Fruit fly (Drosophila melanogaster) whole organism, prepupa: Measurements from ENCODE around the gene Osi21.

Experiments
- Blimp-1 ChIP-seq: fragments of 200-800 bp; sonication (Bioruptor generic); optimal IDR thresholded peaks from 3 replicates; lab custom pipeline; 2017; ENCODE audit warnings: missing biosample characterization, missing genetic modification characterization, mild to moderate bottlenecking, moderate library complexity, missing genetic modification reagents
- CG10631 ChIP-seq: fragments of 200-800 bp; sonication (Bioruptor generic); optimal IDR thresholded peaks from 2 replicates; lab custom pipeline; 2016; ENCODE audit warnings: missing biosample characterization, missing genetic modification characterization
- CG10669 ChIP-seq: fragments of 200-800 bp; sonication (Bioruptor generic); optimal IDR thresholded peaks from 3 replicates; lab custom pipeline; 2018; ENCODE audit warnings: missing biosample characterization, mild to moderate bottlenecking, missing genetic modification characterization, moderate library complexity
- CG11762 ChIP-seq: fragments of 200-800 bp; sonication (Bioruptor generic); optimal IDR thresholded peaks from 3 replicates; lab custom pipeline; 2016; ENCODE audit warnings: missing biosample characterization, missing genetic modification characterization; ENCODE audit not compliant: insufficient read depth
- CG11902 ChIP-seq: fragments of 200-800 bp; sonication (Bioruptor generic); optimal IDR thresholded peaks from 3 replicates; lab custom pipeline; 2016; ENCODE audit warnings: missing biosample characterization, missing genetic modification characterization
- CG15336 ChIP-seq: fragments of 200-800 bp; sonication (Bioruptor generic); IDR thresholded peaks from 2 replicates; pipeline ENCODE4 v1.3.6; 2022; ENCODE audit warnings: missing biosample characterization, missing genetic modification characterization
- CG1621 ChIP-seq: fragments of 200-800 bp; sonication (Bioruptor generic); optimal IDR thresholded peaks from 3 replicates; lab custom pipeline; 2018; ENCODE audit warnings: missing biosample characterization, mild to moderate bottlenecking, missing genetic modification characterization
- CG3032 ChIP-seq: fragments of 200-800 bp; optimal IDR thresholded peaks from 2 replicates; lab custom pipeline; 2019; ENCODE audit warnings: missing biosample characterization, mild to moderate bottlenecking, missing genetic modification characterization, moderate library complexity
- CG31627 ChIP-seq: fragments of 200-800 bp; sonication (Bioruptor generic); optimal IDR thresholded peaks from 3 replicates; lab custom pipeline; 2016; ENCODE audit warnings: missing biosample characterization, missing genetic modification characterization
- CG32006 ChIP-seq: fragments of 200-800 bp; sonication (Bioruptor generic); optimal IDR thresholded peaks from 3 replicates; lab custom pipeline; 2017; ENCODE audit warnings: missing biosample characterization, mild to moderate bottlenecking, missing genetic modification characterization
- CG34406 ChIP-seq: fragments of 200-800 bp; sonication (Bioruptor generic); optimal IDR thresholded peaks from 3 replicates; lab custom pipeline; 2016; ENCODE audit warnings: missing biosample characterization, missing genetic modification characterization
- CG3919 ChIP-seq: fragments of 200-800 bp; sonication (Bioruptor generic); optimal IDR thresholded peaks from 3 replicates; lab custom pipeline; 2016; ENCODE audit warnings: missing biosample characterization, missing genetic modification characterization
- CG4318 ChIP-seq: fragments of 200-800 bp; sonication (Bioruptor generic); optimal IDR thresholded peaks from 3 replicates; lab custom pipeline; 2017; ENCODE audit warnings: missing biosample characterization, mild to moderate bottlenecking, missing genetic modification characterization
- CG6163 ChIP-seq: fragments of 200-800 bp; sonication (Bioruptor generic); IDR thresholded peaks from 3 replicates; pipeline ENCODE4 v1.3.6; 2022; ENCODE audit warnings: missing biosample characterization, missing genetic modification characterization
- CG6276 ChIP-seq: fragments of 200-800 bp; sonication (Bioruptor generic); optimal IDR thresholded peaks from 2 replicates; lab custom pipeline; 2017; ENCODE audit warnings: missing biosample characterization, mild to moderate bottlenecking, missing genetic modification characterization
- CG6792 ChIP-seq: fragments of 200-800 bp; sonication (Bioruptor generic); optimal IDR thresholded peaks from 3 replicates; lab custom pipeline; 2016; ENCODE audit warnings: missing biosample characterization, missing genetic modification characterization
- CG6808 ChIP-seq: fragments of 200-800 bp; sonication (Bioruptor generic); optimal IDR thresholded peaks from 3 replicates; lab custom pipeline; 2017; ENCODE audit warnings: missing biosample characterization, missing genetic modification characterization, mild to moderate bottlenecking, moderate library complexity, missing genetic modification reagents
- CG6854 ChIP-seq: fragments of 200-800 bp; sonication (Bioruptor generic); optimal IDR thresholded peaks from 2 replicates; lab custom pipeline; 2017; ENCODE audit warnings: missing biosample characterization, mild to moderate bottlenecking, missing genetic modification characterization
- CG7368 ChIP-seq: fragments of 200-800 bp; sonication (Bioruptor generic); optimal IDR thresholded peaks from 3 replicates; lab custom pipeline; 2016; ENCODE audit warnings: missing biosample characterization, missing genetic modification characterization
- CG8119 ChIP-seq: fragments of 200-800 bp; sonication (Bioruptor generic); IDR thresholded peaks from 3 replicates; pipeline ENCODE4 v1.3.6; 2022; ENCODE audit warnings: missing biosample characterization, missing genetic modification characterization
- CG8319 ChIP-seq: fragments of 200-800 bp; sonication (Bioruptor generic); optimal IDR thresholded peaks from 3 replicates; lab custom pipeline; 2016; ENCODE audit warnings: missing biosample characterization, missing genetic modification characterization
- CG8632 ChIP-seq: fragments of 200-800 bp; sonication (Bioruptor generic); optimal IDR thresholded peaks from 3 replicates; lab custom pipeline; 2016; ENCODE audit warnings: missing biosample characterization, missing genetic modification characterization
- CG9139 ChIP-seq: fragments of 200-800 bp; sonication (Bioruptor generic); optimal IDR thresholded peaks from 3 replicates; lab custom pipeline; 2017; ENCODE audit warnings: missing biosample characterization, mild to moderate bottlenecking, missing genetic modification characterization
- Eip78C ChIP-seq: fragments of 200-800 bp; sonication (Bioruptor generic); peaks from one replicate; lab custom pipeline; 2016; ENCODE audit warnings: missing biosample characterization, missing genetic modification characterization
- Ets21C ChIP-seq: fragments of 200-800 bp; sonication (Bioruptor generic); optimal IDR thresholded peaks from 3 replicates; lab custom pipeline; 2016; ENCODE audit warnings: missing biosample characterization, missing genetic modification characterization
- Ets96B ChIP-seq: fragments of 200-800 bp; optimal IDR thresholded peaks from 2 replicates; lab custom pipeline; 2019; ENCODE audit warnings: missing biosample characterization, mild to moderate bottlenecking, missing genetic modification characterization, moderate library complexity
- Gug ChIP-seq: fragments of 200-800 bp; sonication (Bioruptor generic); IDR thresholded peaks from 2 replicates; pipeline ENCODE4 v1.3.6; 2022; ENCODE audit warnings: missing biosample characterization, missing genetic modification characterization
- Hr38 ChIP-seq: sonication (Bioruptor generic); optimal IDR thresholded peaks from 2 replicates; lab custom pipeline; 2016; ENCODE audit warnings: missing biosample characterization, missing genetic modification characterization
- Hr39 ChIP-seq: fragments of 200-800 bp; sonication (Bioruptor generic); optimal IDR thresholded peaks from 2 replicates; lab custom pipeline; 2016; ENCODE audit warnings: missing biosample characterization, missing genetic modification characterization
- Hr4 ChIP-seq: fragments of 200-800 bp; sonication (Bioruptor generic); optimal IDR thresholded peaks from 3 replicates; lab custom pipeline; 2016; ENCODE audit warnings: missing biosample characterization, missing genetic modification characterization
- Lpt ChIP-seq: fragments of 200-800 bp; sonication (Bioruptor generic); optimal IDR thresholded peaks from 3 replicates; lab custom pipeline; 2016; ENCODE audit warnings: missing biosample characterization, missing genetic modification characterization
- Met ChIP-seq: fragments of 200-800 bp; sonication (Bioruptor generic); optimal IDR thresholded peaks from 3 replicates; lab custom pipeline; 2016; ENCODE audit warnings: missing biosample characterization, missing genetic modification characterization
- OdsH ChIP-seq: fragments of 200-800 bp; sonication (Bioruptor generic); optimal IDR thresholded peaks from 3 replicates; lab custom pipeline; 2016; ENCODE audit warnings: missing biosample characterization, missing genetic modification characterization
- Smox ChIP-seq: fragments of 200-800 bp; sonication (Bioruptor generic); optimal IDR thresholded peaks from 3 replicates; lab custom pipeline; 2016; ENCODE audit warnings: missing biosample characterization, missing genetic modification characterization
- Sox102F ChIP-seq: fragments of 200-800 bp; sonication (Bioruptor generic); optimal IDR thresholded peaks from 2 replicates; lab custom pipeline; 2016; ENCODE audit warnings: missing biosample characterization, mild to moderate bottlenecking, missing genetic modification characterization
- Sox14 ChIP-seq: fragments of 200-800 bp; sonication (Bioruptor generic); optimal IDR thresholded peaks from 3 replicates; lab custom pipeline; 2016; ENCODE audit warnings: missing biosample characterization, missing genetic modification characterization
- Sox15 ChIP-seq: fragments of 200-800 bp; sonication (Bioruptor generic); optimal IDR thresholded peaks from 3 replicates; lab custom pipeline; 2016; ENCODE audit warnings: missing biosample characterization, missing genetic modification characterization
- achi ChIP-seq: fragments of 200-800 bp; sonication (Bioruptor generic); optimal IDR thresholded peaks from 3 replicates; lab custom pipeline; 2016; ENCODE audit warnings: missing biosample characterization, missing genetic modification characterization
- acj6 ChIP-seq: fragments of 200-800 bp; sonication (Bioruptor generic); optimal IDR thresholded peaks from 3 replicates; lab custom pipeline; 2016; ENCODE audit warnings: missing biosample characterization, missing genetic modification characterization
- cyc ChIP-seq: fragments of 200-800 bp; sonication (Bioruptor generic); optimal IDR thresholded peaks from 3 replicates; lab custom pipeline; 2016; ENCODE audit warnings: missing biosample characterization, missing genetic modification characterization
- dac ChIP-seq: fragments of 200-800 bp; sonication (Bioruptor generic); optimal IDR thresholded peaks from 2 replicates; lab custom pipeline; 2017; ENCODE audit warnings: missing biosample characterization, mild to moderate bottlenecking, missing genetic modification characterization
- dsx ChIP-seq: fragments of 200-800 bp; optimal IDR thresholded peaks from 3 replicates; lab custom pipeline; 2019; ENCODE audit warnings: missing biosample characterization, mild to moderate bottlenecking, missing genetic modification characterization, moderate library complexity; ENCODE audit not compliant: poor library complexity, severe bottlenecking
- eg ChIP-seq: fragments of 200-800 bp; sonication (Bioruptor generic); IDR thresholded peaks from 3 replicates; pipeline ENCODE4 v1.3.6; 2022; ENCODE audit warnings: missing biosample characterization, missing genetic modification characterization
- esn ChIP-seq: fragments of 200-800 bp; sonication (Bioruptor generic); optimal IDR thresholded peaks from 2 replicates; lab custom pipeline; 2016; ENCODE audit warnings: missing biosample characterization, mild to moderate bottlenecking, missing genetic modification characterization, moderate library complexity
- fd59A ChIP-seq: fragments of 200-800 bp; sonication (Bioruptor generic); optimal IDR thresholded peaks from 2 replicates; lab custom pipeline; 2017; ENCODE audit warnings: missing biosample characterization, mild to moderate bottlenecking, missing genetic modification characterization, missing genetic modification reagents
- fd85E ChIP-seq: fragments of 200-800 bp; sonication (Bioruptor generic); optimal IDR thresholded peaks from 3 replicates; lab custom pipeline; 2016; ENCODE audit warnings: missing biosample characterization, missing genetic modification characterization
- fkh ChIP-seq: fragments of 200-800 bp; sonication (Bioruptor generic); optimal IDR thresholded peaks from 3 replicates; lab custom pipeline; 2017; ENCODE audit warnings: missing biosample characterization, mild to moderate bottlenecking, missing genetic modification characterization, moderate library complexity
- lz ChIP-seq: fragments of 200-800 bp; sonication (Bioruptor generic); optimal IDR thresholded peaks from 3 replicates; lab custom pipeline; 2016; ENCODE audit warnings: missing biosample characterization, missing genetic modification characterization
- net ChIP-seq: fragments of 200-800 bp; sonication (Bioruptor generic); optimal IDR thresholded peaks from 3 replicates; lab custom pipeline; 2016; ENCODE audit warnings: missing biosample characterization, missing genetic modification characterization
- spab ChIP-seq: fragments of 200-800 bp; sonication (Bioruptor generic); optimal IDR thresholded peaks from 2 replicates; lab custom pipeline; 2017; ENCODE audit warnings: missing biosample characterization, mild to moderate bottlenecking, missing genetic modification characterization, missing genetic modification reagents
- ss ChIP-seq, 2 experiments: fragments of 200-800 bp; sonication (Bioruptor generic); optimal IDR thresholded peaks; 2 replicates in 1 of 2; 3 replicates in 1 of 2; lab custom pipeline; 2017 to 2018; ENCODE audit warnings: mild to moderate bottlenecking in 2 of 2, missing biosample characterization in 2 of 2, missing genetic modification characterization in 2 of 2, moderate library complexity in 1 of 2
- topi ChIP-seq: fragments of 200-800 bp; sonication (Bioruptor generic); optimal IDR thresholded peaks from 3 replicates; lab custom pipeline; 2016; ENCODE audit warnings: missing biosample characterization, missing genetic modification characterization
- vri ChIP-seq: fragments of 200-800 bp; sonication (Bioruptor generic); optimal IDR thresholded peaks from 3 replicates; lab custom pipeline; 2016; ENCODE audit warnings: missing biosample characterization, mild to moderate bottlenecking, missing genetic modification characterization

Gene Osi21

dm6 chr2L:11251181-11251580 lies 34.3 kb downstream of the Osi21 start:
- TF ChIP-seq CG10631 (GFP tag; lab: Kevin White, UChicago): no peak
- no peak for TF ChIP-seq achi (GFP tag; lab: Kevin White, UChicago)
- no peak for TF ChIP-seq CG8319 (GFP tag; lab: Kevin White, UChicago)
- TF ChIP-seq topi: no peak
- TF ChIP-seq ss (GFP tag; optimal IDR thresholded peaks at IDR 0.05; lab: Kevin White, UChicago): no peak
- no peak for TF ChIP-seq fd85E (GFP tag; lab: Kevin White, UChicago)
- no peak for TF ChIP-seq CG10669 (GFP tag; lab: Kevin White, UChicago)
- TF ChIP-seq Sox14 (GFP tag; lab: Kevin White, UChicago): no peak
- no peak for TF ChIP-seq Smox (GFP tag; lab: Kevin White, UChicago)
- no peak for TF ChIP-seq CG9139 (GFP tag; lab: Kevin White, UChicago)
- no peak for TF ChIP-seq CG4318 (GFP tag; lab: Kevin White, UChicago)
- TF ChIP-seq CG8632: no peak
- no peak for TF ChIP-seq dac
- TF ChIP-seq CG7368 (GFP tag; lab: Kevin White, UChicago): no peak
- no peak for TF ChIP-seq OdsH
- no peak for TF ChIP-seq fd59A (GFP tag; lab: Kevin White, UChicago)
- no peak for TF ChIP-seq Blimp-1
- no peak for TF ChIP-seq Gug (GFP tag; lab: Robert Waterston, UW)
- TF ChIP-seq CG32006 (GFP tag; lab: Kevin White, UChicago): peak; percentile 41
- peak; percentile 7 for TF ChIP-seq lz (GFP tag; lab: Kevin White, UChicago)
- TF ChIP-seq CG15336 (GFP tag; lab: Robert Waterston, UW): 0 out of 2 replicates have a peak, but pooled peaks have one; percentile 34
- no peak for TF ChIP-seq CG6792 (GFP tag; lab: Kevin White, UChicago)
- no peak for TF ChIP-seq CG6276 (GFP tag; lab: Kevin White, UChicago)
- 0 out of 3 replicates have a peak, but pooled peaks have one; percentile 15 for TF ChIP-seq eg (GFP tag; lab: Robert Waterston, UW)
- no peak for TF ChIP-seq cyc (GFP tag; lab: Kevin White, UChicago)
- TF ChIP-seq Ets21C (GFP tag; lab: Kevin White, UChicago): no peak
- TF ChIP-seq CG11762: no peak
- no peak for TF ChIP-seq CG6808
- TF ChIP-seq acj6 (GFP tag; lab: Kevin White, UChicago): no peak
- no peak for TF ChIP-seq fkh
- TF ChIP-seq spab (GFP tag; lab: Kevin White, UChicago): no peak
- no peak for TF ChIP-seq CG1621 (tag; lab: Kevin White, UChicago)
- TF ChIP-seq CG11902 (GFP tag; lab: Kevin White, UChicago): no peak
- no peak for TF ChIP-seq CG6854 (GFP tag; lab: Kevin White, UChicago)
- no peak for TF ChIP-seq CG34406 (GFP tag; lab: Kevin White, UChicago)
- TF ChIP-seq Sox15 (GFP tag; lab: Kevin White, UChicago): no peak
- TF ChIP-seq Met (GFP tag; lab: Kevin White, UChicago): no peak
- no peak for TF ChIP-seq CG3919 (GFP tag; lab: Kevin White, UChicago)
- no peak for TF ChIP-seq Hr38 (GFP tag; lab: Kevin White, UChicago)
- no peak for TF ChIP-seq dsx
- no peak for TF ChIP-seq net (GFP tag; lab: Kevin White, UChicago)
- TF ChIP-seq vri (GFP tag; lab: Kevin White, UChicago): no peak
- TF ChIP-seq Eip78C (GFP tag; lab: Kevin White, UChicago): peak; percentile 66
- TF ChIP-seq Sox102F (GFP tag; lab: Kevin White, UChicago): no peak
- TF ChIP-seq Ets96B (tag; lab: Kevin White, UChicago): no peak
- TF ChIP-seq esn: no peak
- no peak for TF ChIP-seq Hr39 (GFP tag; lab: Kevin White, UChicago)
- no peak for TF ChIP-seq CG6163
- TF ChIP-seq CG8119 (GFP tag; lab: Robert Waterston, UW): peak; percentile 38; the same call in 1 of the 3 replicates
- no peak for TF ChIP-seq CG3032 (tag; lab: Kevin White, UChicago)
- TF ChIP-seq CG31627 (GFP tag; lab: Kevin White, UChicago): no peak
- TF ChIP-seq Lpt (GFP tag; lab: Kevin White, UChicago): no peak
- peak; percentile 56 for TF ChIP-seq Hr4 (GFP tag; lab: Kevin White, UChicago)
